Fruit fly (Drosophila melanogaster) whole organism: ENCODE results near the gene CG13044.

Source experiments
- CG8478 ChIP-seq: fragments of >200 bp; optimal IDR thresholded peaks from 2 replicates; lab custom pipeline; 2018; ENCODE audit warnings: inconsistent platforms
- Dll ChIP-seq: fragments of >200 bp; optimal IDR thresholded peaks from 2 replicates; lab custom pipeline; 2017
- EcR ChIP-seq, 2 experiments: fragments of >200 bp; optimal IDR thresholded peaks; 2 replicates each; lab custom pipeline; 2017; ENCODE audit warnings: missing biosample characterization in 2 of 2, missing genetic modification characterization in 2 of 2, missing genetic modification reagents in 2 of 2
- pan ChIP-seq: fragments of >200 bp; optimal IDR thresholded peaks from 2 replicates; lab custom pipeline; 2017
- psq ChIP-seq: fragments of >200 bp; optimal IDR thresholded peaks from 2 replicates; lab custom pipeline; 2017

DNA sequence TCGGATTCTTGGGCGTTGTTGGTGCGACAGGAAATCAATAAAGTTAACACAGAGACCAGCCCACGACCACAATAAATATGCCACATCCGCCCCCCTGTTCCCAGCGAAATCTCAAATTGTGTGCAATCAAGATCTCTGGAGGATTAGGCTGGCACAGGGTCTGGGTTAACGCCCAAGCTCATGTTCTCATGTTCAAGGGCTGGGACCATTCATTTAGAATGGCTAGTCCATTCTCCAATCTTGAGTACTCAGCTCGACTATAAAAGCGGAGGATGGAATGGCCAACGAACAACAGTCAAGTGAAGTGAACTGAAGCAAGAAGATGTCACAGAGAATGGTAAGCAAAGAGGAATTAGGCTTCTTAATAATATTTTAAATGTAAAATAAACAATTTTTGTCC is 30.0 kb upstream of the CG13044 start, which contains the start of gene CG13056:
- no peak for TF ChIP-seq EcR (GFP tag; optimal IDR thresholded peaks at IDR 0.05; lab: Kevin White, UChicago)
- TF ChIP-seq CG8478 (lab: Kevin White, UChicago), result no peak
- TF ChIP-seq Dll (lab: Kevin White, UChicago), result no peak
- no peak for TF ChIP-seq psq
- TF ChIP-seq pan, result no peak
